Fruit fly (Drosophila melanogaster): ENCODE data around the gene CG17111.

Gene CG17111

DNA sequence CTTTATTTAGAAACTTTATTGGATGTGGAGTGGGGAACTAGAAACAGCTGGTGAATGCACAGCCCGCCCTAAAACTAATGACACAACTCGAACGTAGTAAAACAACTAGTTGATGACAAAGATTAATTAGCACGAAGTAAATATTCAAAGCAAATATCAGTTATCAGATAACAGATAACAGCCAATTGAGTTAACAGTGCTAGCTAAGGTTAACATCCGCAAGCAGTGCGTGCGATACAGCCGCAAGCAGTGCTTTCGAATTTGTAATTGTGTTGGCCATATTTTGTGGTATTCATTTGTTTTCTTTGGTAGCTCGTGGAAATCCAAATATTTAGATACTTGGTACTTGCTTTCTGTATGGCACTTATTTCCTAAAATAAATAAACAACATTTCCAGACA lies 53.6 kb downstream of the CG17111 start:
- TF ChIP-seq noc (tag; optimal IDR thresholded peaks at IDR 0.05): no peak

All from whole organism, larva.